Worm (Caenorhabditis elegans) whole organism, young adult: ENCODE results near the gene nduf-11.
A peak's percentile ranks its signal among the peaks of the same experiment; 100 is the strongest.

Source experiments
- B0261.1 ChIP-seq: sonication (generic microtip); optimal IDR thresholded peaks from 2 replicates; lab custom pipeline; 2016; ENCODE audit warnings: mild to moderate bottlenecking, missing genetic modification characterization, moderate library complexity, missing compliant biosample characterization
- F10E7.11 ChIP-seq: sonication (generic microtip); optimal IDR thresholded peaks from 2 replicates; lab custom pipeline; 2017; ENCODE audit warnings: mild to moderate bottlenecking, missing genetic modification characterization, moderate library complexity, missing compliant biosample characterization
- F23B12.7 ChIP-seq: sonication (generic microtip); optimal IDR thresholded peaks from 2 replicates; lab custom pipeline; 2017; ENCODE audit warnings: missing genetic modification characterization, mild to moderate bottlenecking, missing compliant biosample characterization, antibody characterized with exemption, moderate library complexity; ENCODE audit not compliant: insufficient read depth
- F52B5.7 ChIP-seq: sonication (generic microtip); optimal IDR thresholded peaks from 2 replicates; lab custom pipeline; 2016; ENCODE audit warnings: mild to moderate bottlenecking, missing genetic modification characterization, missing compliant biosample characterization
- F55B11.4 ChIP-seq: sonication (generic microtip); optimal IDR thresholded peaks from 2 replicates; lab custom pipeline; 2016; ENCODE audit warnings: missing compliant biosample characterization, missing genetic modification characterization, borderline replicate concordance; ENCODE audit not compliant: insufficient read depth
- T26A5.8 ChIP-seq: sonication (generic microtip); optimal IDR thresholded peaks from 2 replicates; lab custom pipeline; 2016; ENCODE audit warnings: missing genetic modification characterization, missing compliant biosample characterization
- ZK185.1 ChIP-seq: sonication (generic microtip); optimal IDR thresholded peaks from 2 replicates; lab custom pipeline; 2016; ENCODE audit warnings: mild to moderate bottlenecking, missing genetic modification characterization, missing compliant biosample characterization; ENCODE audit not compliant: poor library complexity, severe bottlenecking
- atf-7 ChIP-seq: sonication (generic microtip); optimal IDR thresholded peaks from 2 replicates; lab custom pipeline; 2017; ENCODE audit warnings: mild to moderate bottlenecking, missing genetic modification characterization, missing compliant biosample characterization
- attf-5 ChIP-seq: fragments of 200-800 bp; sonication (Bioruptor generic); optimal IDR thresholded peaks from 2 replicates; lab custom pipeline; 2018; ENCODE audit warnings: mild to moderate bottlenecking, missing genetic modification characterization, missing compliant biosample characterization
- bed-1 ChIP-seq: fragments of 200-800 bp; sonication (Bioruptor generic); IDR thresholded peaks from 2 replicates; pipeline ENCODE4 v1.3.6; 2022; ENCODE audit warnings: missing genetic modification reagents, missing genetic modification characterization, missing compliant biosample characterization
- cebp-1 ChIP-seq, 2 experiments: fragments of 200-800 bp in 1 of 2; sonication (Bioruptor generic) in 1 of 2; sonication (generic microtip) in 1 of 2; IDR thresholded peaks in 1 of 2; optimal IDR thresholded peaks in 1 of 2; 2 replicates each; pipeline versions ENCODE4 v1.3.6 to Lab custom; 2017 to 2022; ENCODE audit warnings: missing compliant biosample characterization in 2 of 2, missing genetic modification characterization in 2 of 2, mild to moderate bottlenecking in 1 of 2, missing genetic modification reagents in 1 of 2, moderate library complexity in 1 of 2
- cebp-2 ChIP-seq: fragments of 200-800 bp; sonication (Bioruptor generic); IDR thresholded peaks from 2 replicates; pipeline ENCODE4 v1.3.6; 2022; ENCODE audit warnings: missing genetic modification characterization, missing compliant biosample characterization
- ceh-100 ChIP-seq: fragments of 200-800 bp; sonication (Bioruptor generic); IDR thresholded peaks from 2 replicates; pipeline ENCODE4 v1.3.6; 2022; ENCODE audit warnings: missing genetic modification reagents, missing genetic modification characterization, missing compliant biosample characterization
- die-1 ChIP-seq: sonication (generic microtip); optimal IDR thresholded peaks from 2 replicates; lab custom pipeline; 2016; ENCODE audit warnings: missing genotype, mild to moderate bottlenecking, missing genetic modification characterization, missing compliant biosample characterization
- dox-1 ChIP-seq: fragments of 200-800 bp; sonication (Bioruptor generic); IDR thresholded peaks from 2 replicates; pipeline ENCODE4 v1.3.6; 2022; ENCODE audit warnings: missing genetic modification reagents, missing genetic modification characterization, missing compliant biosample characterization
- dpff-1 ChIP-seq: sonication (generic microtip); optimal IDR thresholded peaks from 2 replicates; lab custom pipeline; 2017; ENCODE audit warnings: mild to moderate bottlenecking, missing genetic modification characterization, missing compliant biosample characterization
- efl-1 ChIP-seq: fragments of 150-350 bp; optimal IDR thresholded peaks from 2 replicates; lab custom pipeline; 2014; ENCODE audit warnings: missing biosample characterization, missing genetic modification reagents, missing genetic modification characterization
- ekl-4 ChIP-seq: fragments of 200-800 bp; sonication (Bioruptor generic); IDR thresholded peaks from 2 replicates; pipeline ENCODE4 v1.3.6; 2022; ENCODE audit warnings: missing genetic modification reagents, missing genetic modification characterization, missing compliant biosample characterization
- hlh-12 ChIP-seq: sonication (generic microtip); optimal IDR thresholded peaks from 2 replicates; lab custom pipeline; 2016; ENCODE audit warnings: missing genetic modification characterization, missing compliant biosample characterization
- hmg-1.2 ChIP-seq: fragments of 200-800 bp; sonication (Bioruptor generic); IDR thresholded peaks from 2 replicates; pipeline ENCODE4 v1.3.6; 2022; ENCODE audit warnings: missing genetic modification reagents, missing genetic modification characterization, missing compliant biosample characterization
- let-607 ChIP-seq, 2 experiments: fragments of 200-800 bp in 1 of 2; sonication (Bioruptor generic) in 1 of 2; sonication (generic microtip) in 1 of 2; optimal IDR thresholded peaks; 2 replicates each; lab custom pipeline; 2016 to 2018; ENCODE audit warnings: mild to moderate bottlenecking in 2 of 2, missing compliant biosample characterization in 2 of 2, missing genetic modification characterization in 2 of 2, moderate library complexity in 2 of 2, missing genotype in 1 of 2
- lin-26 ChIP-seq: fragments of 200-800 bp; sonication (Bioruptor generic); IDR thresholded peaks from 2 replicates; pipeline ENCODE4 v1.3.6; 2022; ENCODE audit warnings: missing genetic modification reagents, missing genetic modification characterization, missing compliant biosample characterization
- lin-40 ChIP-seq: sonication (generic microtip); optimal IDR thresholded peaks from 2 replicates; lab custom pipeline; 2016; ENCODE audit warnings: missing genetic modification characterization, mild to moderate bottlenecking, missing compliant biosample characterization, missing genotype, missing genetic modification reagents
- lsl-1 ChIP-seq: fragments of 200-800 bp; sonication (Bioruptor generic); optimal IDR thresholded peaks from 2 replicates; lab custom pipeline; 2018; ENCODE audit warnings: mild to moderate bottlenecking, missing genetic modification characterization, moderate library complexity, missing compliant biosample characterization
- madf-3 ChIP-seq: fragments of 200-800 bp; sonication (Bioruptor generic); IDR thresholded peaks from 2 replicates; pipeline ENCODE4 v1.3.6; 2022; ENCODE audit warnings: missing genetic modification reagents, missing genetic modification characterization, missing compliant biosample characterization
- madf-6 ChIP-seq: fragments of 200-800 bp; sonication (Bioruptor generic); IDR thresholded peaks from 2 replicates; pipeline ENCODE4 v1.3.6; 2022; ENCODE audit warnings: missing genetic modification reagents, missing genetic modification characterization, missing compliant biosample characterization
- nfya-2 ChIP-seq: fragments of 200-800 bp; sonication (Bioruptor generic); IDR thresholded peaks from 2 replicates; pipeline ENCODE4 v1.3.6; 2022; ENCODE audit warnings: missing genetic modification reagents, missing genetic modification characterization, missing compliant biosample characterization
- nfyb-1 ChIP-seq: fragments of 200-800 bp; sonication (Bioruptor generic); IDR thresholded peaks from 2 replicates; pipeline ENCODE4 v1.3.6; 2022; ENCODE audit warnings: missing genetic modification reagents, missing genetic modification characterization, missing compliant biosample characterization
- nhr-179 ChIP-seq: sonication (generic microtip); optimal IDR thresholded peaks from 2 replicates; lab custom pipeline; 2016; ENCODE audit warnings: mild to moderate bottlenecking, missing genetic modification characterization, missing compliant biosample characterization
- nhr-27 ChIP-seq: fragments of 200-800 bp; sonication (Bioruptor generic); optimal IDR thresholded peaks from 2 replicates; lab custom pipeline; 2018; ENCODE audit warnings: mild to moderate bottlenecking, missing genetic modification characterization, moderate library complexity, missing compliant biosample characterization
- nhr-80 ChIP-seq: sonication (generic microtip); optimal IDR thresholded peaks from 2 replicates; lab custom pipeline; 2016; ENCODE audit warnings: missing genetic modification characterization, missing compliant biosample characterization
- nhr-90 ChIP-seq: sonication (generic microtip); optimal IDR thresholded peaks from 2 replicates; lab custom pipeline; 2016; ENCODE audit warnings: missing genotype, mild to moderate bottlenecking, missing genetic modification characterization, missing compliant biosample characterization
- pbrm-1 ChIP-seq: fragments of 200-800 bp; sonication (Bioruptor generic); IDR thresholded peaks from 2 replicates; pipeline ENCODE4 v1.3.6; 2022; ENCODE audit warnings: missing genetic modification reagents, missing genetic modification characterization, missing compliant biosample characterization
- rcor-1 ChIP-seq: fragments of 200-800 bp; sonication (Bioruptor generic); IDR thresholded peaks from 2 replicates; pipeline ENCODE4 v1.3.6; 2022; ENCODE audit warnings: missing genetic modification reagents, missing genetic modification characterization, missing compliant biosample characterization
- rpc-1 ChIP-seq, 2 experiments: fragments of 150-350 bp in 1 of 2; sonication (generic microtip) in 1 of 2; optimal IDR thresholded peaks; 2 replicates each; lab custom pipeline; 2014 to 2018; ENCODE audit warnings: missing biosample characterization in 1 of 2, missing genetic modification characterization in 1 of 2, missing genetic modification reagents in 1 of 2, missing genotype in 1 of 2
- snpc-1.1 ChIP-seq: sonication (generic microtip); optimal IDR thresholded peaks from 2 replicates; lab custom pipeline; 2017; ENCODE audit warnings: missing genetic modification characterization, mild to moderate bottlenecking, missing compliant biosample characterization, antibody characterized with exemption, moderate library complexity, missing genotype, missing genetic modification reagents; ENCODE audit not compliant: insufficient read depth
- snpc-1.3 ChIP-seq: sonication (generic microtip); optimal IDR thresholded peaks from 2 replicates; lab custom pipeline; 2017; ENCODE audit warnings: missing genetic modification characterization, mild to moderate bottlenecking, missing compliant biosample characterization, antibody characterized with exemption, moderate library complexity, missing genotype, missing genetic modification reagents; ENCODE audit not compliant: insufficient read depth
- snpc-3.4 ChIP-seq: sonication (generic microtip); optimal IDR thresholded peaks from 2 replicates; lab custom pipeline; 2017; ENCODE audit warnings: missing genetic modification characterization, mild to moderate bottlenecking, missing compliant biosample characterization, antibody characterized with exemption, moderate library complexity, missing genotype, missing genetic modification reagents
- tbp1 ChIP-seq: fragments of 200-800 bp; sonication (Bioruptor generic); optimal IDR thresholded peaks from 2 replicates; lab custom pipeline; 2018; ENCODE audit warnings: mild to moderate bottlenecking, missing genetic modification characterization, missing compliant biosample characterization
- unc-130 ChIP-seq: sonication (generic microtip); optimal IDR thresholded peaks from 2 replicates; lab custom pipeline; 2016; ENCODE audit warnings: missing genetic modification reagents, missing genetic modification characterization, missing compliant biosample characterization
- unc-62 ChIP-seq: fragments of 150-350 bp; optimal IDR thresholded peaks from 2 replicates; lab custom pipeline; 2014; ENCODE audit warnings: missing biosample characterization, missing genetic modification reagents, missing genetic modification characterization
- zfh-2 ChIP-seq: fragments of 200-800 bp; sonication (Bioruptor generic); conservative IDR thresholded peaks from 2 replicates; pipeline ENCODE4 v1.3.6; 2022; ENCODE audit warnings: missing genetic modification reagents, missing genetic modification characterization, missing compliant biosample characterization
- ztf-18 ChIP-seq: sonication (generic microtip); optimal IDR thresholded peaks from 2 replicates; lab custom pipeline; 2016; ENCODE audit warnings: missing genotype, mild to moderate bottlenecking, missing genetic modification characterization, missing compliant biosample characterization
- ztf-26 ChIP-seq: sonication (generic microtip); optimal IDR thresholded peaks from 2 replicates; lab custom pipeline; 2017; ENCODE audit warnings: missing genetic modification characterization, missing compliant biosample characterization
- ztf-28 ChIP-seq: fragments of 200-800 bp; sonication (Bioruptor generic); IDR thresholded peaks from 2 replicates; pipeline ENCODE4 v1.3.6; 2022; ENCODE audit warnings: missing genetic modification reagents, missing genetic modification characterization, missing compliant biosample characterization

nduf-11 gene

ce11 chrII:11333846-11334638 lies 11.4 kb downstream of the nduf-11 start:
- TF ChIP-seq hmg-1.2 (GFP tag; lab: Robert Waterston, UW) = peak; percentile 22
- 0 out of 2 replicates have a peak, but pooled peaks have one; percentile 5 for TF ChIP-seq bed-1
- no peak for TF ChIP-seq cebp-1 (GFP tag; IDR thresholded peaks at IDR 0.05; lab: Robert Waterston, UW)
- TF ChIP-seq cebp-1 (tag; optimal IDR thresholded peaks at IDR 0.05; lab: Kevin White, UChicago) = no peak
- TF ChIP-seq nhr-80 (tag; lab: Kevin White, UChicago) = peak; percentile 48
- TF ChIP-seq tbp1 (GFP tag; lab: Kevin White, UChicago) = peak; percentile 85
- no peak for TF ChIP-seq F55B11.4
- no peak for TF ChIP-seq hlh-12 (tag; lab: Kevin White, UChicago)
- TF ChIP-seq pbrm-1 (GFP tag; lab: Robert Waterston, UW) = 0 out of 2 replicates have a peak, but pooled peaks have one; percentile 28
- no peak for TF ChIP-seq unc-130 (GFP tag; lab: Kevin White, UChicago)
- no peak for TF ChIP-seq nhr-27 (tag; lab: Kevin White, UChicago)
- TF ChIP-seq rcor-1 = peak; percentile 40
- peak; percentile 85; the same call in 1 of the 2 replicates for TF ChIP-seq cebp-2 (GFP tag; lab: Robert Waterston, UW)
- TF ChIP-seq ztf-28 (GFP tag; lab: Robert Waterston, UW) = no peak
- TF ChIP-seq snpc-1.1 (tag; lab: Kevin White, UChicago) = peak; percentile 84
- TF ChIP-seq madf-3 (GFP tag; lab: Robert Waterston, UW) = no peak
- peak; percentile 68 for TF ChIP-seq dox-1
- TF ChIP-seq nfya-2 = no peak
- peak in 1 of 2 experiments; percentile 33 for TF ChIP-seq let-607 (tag; optimal IDR thresholded peaks at IDR 0.05; lab: Kevin White, UChicago)
- TF ChIP-seq T26A5.8 (tag; lab: Kevin White, UChicago) = no peak
- no peak for TF ChIP-seq nhr-179 (tag; lab: Kevin White, UChicago)
- TF ChIP-seq F52B5.7 (tag; lab: Kevin White, UChicago) = no peak
- peak; percentile 9 for TF ChIP-seq attf-5 (GFP tag; lab: Kevin White, UChicago)
- peak; percentile 26 for TF ChIP-seq ztf-26 (tag; lab: Kevin White, UChicago)
- peak; percentile 13 for TF ChIP-seq die-1
- TF ChIP-seq F23B12.7 = no peak
- no peak for TF ChIP-seq unc-62 (GFP tag; lab: Kevin White, UChicago)
- TF ChIP-seq ZK185.1 (tag; lab: Kevin White, UChicago) = peak; percentile 57
- no peak for TF ChIP-seq dpff-1 (tag; lab: Kevin White, UChicago)
- TF ChIP-seq madf-6 (GFP tag; lab: Robert Waterston, UW) = peak; percentile 72
- peak; percentile 60 for TF ChIP-seq rpc-1 (optimal IDR thresholded peaks at IDR 0.05; lab: Kevin White, UChicago)
- TF ChIP-seq rpc-1 (tag; optimal IDR thresholded peaks at IDR 0.05; lab: Kevin White, UChicago) = peak; percentile 73
- peak; percentile 74 for TF ChIP-seq B0261.1 (tag; lab: Kevin White, UChicago)
- TF ChIP-seq snpc-3.4 (tag; lab: Kevin White, UChicago) = peak; percentile 9
- no peak for TF ChIP-seq atf-7 (tag; lab: Kevin White, UChicago)
- peak; percentile 34; the same call in 1 of the 2 replicates for TF ChIP-seq ekl-4 (GFP tag; lab: Robert Waterston, UW)
- peak; percentile 37; the same call in 1 of the 2 replicates for TF ChIP-seq zfh-2
- TF ChIP-seq nhr-90 = peak; percentile 11
- peak; percentile 54 for TF ChIP-seq efl-1 (GFP tag; lab: Kevin White, UChicago)
- peak; percentile 61 for TF ChIP-seq snpc-1.3 (tag; lab: Kevin White, UChicago)
- peak; percentile 17 for TF ChIP-seq lsl-1 (GFP tag; lab: Kevin White, UChicago)
- TF ChIP-seq F10E7.11 (tag; lab: Kevin White, UChicago) = no peak
- peak; percentile 57 for TF ChIP-seq nfyb-1 (GFP tag; lab: Robert Waterston, UW)
- peak; percentile 22 for TF ChIP-seq ztf-18 (tag; lab: Kevin White, UChicago)
- peak; percentile 84 for TF ChIP-seq lin-26 (GFP tag; lab: Robert Waterston, UW)
- peak; percentile 7 for TF ChIP-seq lin-40 (tag; lab: Kevin White, UChicago)
- peak; percentile 53; the same call in 1 of the 2 replicates for TF ChIP-seq ceh-100 (GFP tag; lab: Robert Waterston, UW)
